Fruit fly (Drosophila melanogaster) whole organism, pupa: ENCODE results near the gene CG31468.

Experiments
- CG10348 ChIP-seq: fragments of 200-800 bp; sonication (Bioruptor generic); IDR thresholded peaks from 2 replicates; pipeline ENCODE4 v1.3.6; 2022; ENCODE audit warnings: missing biosample characterization, missing genetic modification characterization
- CG12605 ChIP-seq: fragments of 200-800 bp; sonication (Bioruptor generic); IDR thresholded peaks from 2 replicates; pipeline ENCODE4 v1.3.6; 2022; ENCODE audit warnings: missing biosample characterization, missing genetic modification characterization
- CG13204 ChIP-seq: fragments of 200-800 bp; sonication (Bioruptor generic); optimal IDR thresholded peaks from 2 replicates; lab custom pipeline; 2018; ENCODE audit warnings: missing biosample characterization, mild to moderate bottlenecking, missing genetic modification characterization, moderate library complexity
- CG14655 ChIP-seq: fragments of 200-800 bp; sonication (Bioruptor generic); optimal IDR thresholded peaks from 3 replicates; lab custom pipeline; 2017; ENCODE audit warnings: mild to moderate bottlenecking, missing biosample characterization, missing genetic modification reagents, missing genetic modification characterization
- CG15710 ChIP-seq: fragments of 200-800 bp; sonication (Bioruptor generic); optimal IDR thresholded peaks from 2 replicates; lab custom pipeline; 2018; ENCODE audit warnings: missing biosample characterization, mild to moderate bottlenecking, missing genetic modification characterization, moderate library complexity
- CG17806 ChIP-seq: fragments of 200-800 bp; sonication (Bioruptor generic); optimal IDR thresholded peaks from 2 replicates; lab custom pipeline; 2018; ENCODE audit warnings: missing biosample characterization, mild to moderate bottlenecking, missing genetic modification characterization, moderate library complexity
- CG32121 ChIP-seq: fragments of 200-800 bp; sonication (Bioruptor generic); IDR thresholded peaks from 2 replicates; pipeline ENCODE4 v1.3.6; 2022; ENCODE audit warnings: missing biosample characterization, missing genetic modification characterization
- CG34367 ChIP-seq: fragments of 200-800 bp; sonication (Bioruptor generic); optimal IDR thresholded peaks from 2 replicates; lab custom pipeline; 2018; ENCODE audit warnings: missing biosample characterization, mild to moderate bottlenecking, missing genetic modification characterization
- CG4496 ChIP-seq: fragments of 200-800 bp; sonication (Bioruptor generic); IDR thresholded peaks from 3 replicates; pipeline ENCODE4 v1.3.6; 2022; ENCODE audit warnings: missing biosample characterization, missing genetic modification characterization
- CG8159 ChIP-seq: fragments of 200-800 bp; sonication (Bioruptor generic); optimal IDR thresholded peaks from 3 replicates; lab custom pipeline; 2018; ENCODE audit warnings: missing biosample characterization, mild to moderate bottlenecking, missing genetic modification characterization, moderate library complexity
- CG8301 ChIP-seq: fragments of 200-800 bp; sonication (Bioruptor generic); optimal IDR thresholded peaks from 2 replicates; lab custom pipeline; 2018; ENCODE audit warnings: missing biosample characterization, mild to moderate bottlenecking, missing genetic modification characterization
- CG9948 ChIP-seq: fragments of 200-800 bp; sonication (Bioruptor generic); optimal IDR thresholded peaks from 2 replicates; lab custom pipeline; 2018; ENCODE audit warnings: missing biosample characterization, mild to moderate bottlenecking, missing genetic modification characterization, moderate library complexity
- D1 ChIP-seq: fragments of 200-800 bp; sonication (Bioruptor generic); optimal IDR thresholded peaks from 2 replicates; lab custom pipeline; 2018; ENCODE audit warnings: missing biosample characterization, mild to moderate bottlenecking, missing genetic modification characterization, moderate library complexity
- EcR ChIP-seq: fragments of 200-800 bp; sonication (Bioruptor generic); optimal IDR thresholded peaks from 3 replicates; lab custom pipeline; 2019; ENCODE audit warnings: missing biosample characterization, missing genetic modification characterization, mild to moderate bottlenecking, moderate library complexity, missing genetic modification reagents
- Ets98B ChIP-seq: fragments of 200-800 bp; sonication (Bioruptor generic); IDR thresholded peaks from 2 replicates; pipeline ENCODE4 v1.3.6; 2022; ENCODE audit warnings: missing biosample characterization, missing genetic modification characterization
- Pif1A ChIP-seq: fragments of 200-800 bp; sonication (Bioruptor generic); optimal IDR thresholded peaks from 3 replicates; lab custom pipeline; 2016; ENCODE audit warnings: missing biosample characterization, missing genetic modification characterization
- Pif1B ChIP-seq: fragments of 200-800 bp; sonication (Bioruptor generic); optimal IDR thresholded peaks from 3 replicates; lab custom pipeline; 2016; ENCODE audit warnings: missing biosample characterization, missing genetic modification characterization
- Snoo ChIP-seq: fragments of 200-800 bp; sonication (Bioruptor generic); optimal IDR thresholded peaks from 3 replicates; lab custom pipeline; 2017; ENCODE audit warnings: missing biosample characterization, mild to moderate bottlenecking, missing genetic modification characterization, inconsistent platforms
- fd96Ca ChIP-seq: fragments of 200-800 bp; sonication (Bioruptor generic); IDR thresholded peaks from 3 replicates; pipeline ENCODE4 v1.3.6; 2022; ENCODE audit warnings: missing biosample characterization, missing genetic modification characterization
- gl ChIP-seq: fragments of 200-800 bp; sonication (Bioruptor generic); optimal IDR thresholded peaks from 2 replicates; lab custom pipeline; 2018; ENCODE audit warnings: missing biosample characterization, mild to moderate bottlenecking, missing genetic modification characterization
- rn ChIP-seq: fragments of 200-800 bp; sonication (Bioruptor generic); IDR thresholded peaks from 2 replicates; pipeline ENCODE4 v1.3.6; 2022; ENCODE audit warnings: missing biosample characterization, missing genetic modification characterization

CG31468 gene

dm6 chr3R:23675646-23676045, 24.5 kb downstream of the CG31468 start:
- TF ChIP-seq CG8159 (tag; lab: Kevin White, UChicago) = no peak
- TF ChIP-seq Pif1B (GFP tag; lab: Kevin White, UChicago) = peak; percentile 20
- peak; percentile 9 for TF ChIP-seq CG8301 (tag; lab: Kevin White, UChicago)
- no peak for TF ChIP-seq Ets98B (GFP tag; lab: Robert Waterston, UW)
- TF ChIP-seq CG14655 (GFP tag; lab: Kevin White, UChicago) = peak; percentile 61
- TF ChIP-seq CG32121 = 0 out of 2 replicates have a peak, but pooled peaks have one; percentile 17

DNA sequence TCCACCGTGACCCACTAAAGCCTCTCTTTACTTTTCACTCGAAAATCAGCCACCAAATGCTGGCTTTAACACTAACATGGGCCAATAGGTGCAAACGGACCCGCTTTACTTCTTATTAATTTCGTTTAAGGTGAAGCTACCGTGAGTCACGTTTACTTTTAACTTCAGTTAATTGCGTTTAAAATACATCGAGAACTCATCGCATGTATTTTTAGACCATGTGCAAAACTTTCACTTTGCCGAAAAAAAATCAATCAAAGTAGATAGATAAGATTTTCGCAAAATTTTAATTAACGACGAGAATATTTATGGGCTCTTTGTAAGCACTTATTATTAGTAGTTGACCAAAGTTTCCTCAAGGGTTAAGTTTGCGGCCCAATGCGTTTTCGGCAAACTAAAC, 25.8 kb downstream of the CG31468 start:
- peak; percentile 46 for TF ChIP-seq Snoo (tag; lab: Kevin White, UChicago)
- TF ChIP-seq gl (tag; lab: Kevin White, UChicago) = no peak
- peak; percentile 24 for TF ChIP-seq Pif1A (GFP tag; lab: Kevin White, UChicago)

dm6 chr3R:23673084-23673483, 27.1 kb downstream of the CG31468 start:
- TF ChIP-seq rn (0 out of 2 replicates have a peak, but pooled peaks have one; percentile 32), CG15710 (tag; lab: Kevin White, UChicago) (no peak)

DNA sequence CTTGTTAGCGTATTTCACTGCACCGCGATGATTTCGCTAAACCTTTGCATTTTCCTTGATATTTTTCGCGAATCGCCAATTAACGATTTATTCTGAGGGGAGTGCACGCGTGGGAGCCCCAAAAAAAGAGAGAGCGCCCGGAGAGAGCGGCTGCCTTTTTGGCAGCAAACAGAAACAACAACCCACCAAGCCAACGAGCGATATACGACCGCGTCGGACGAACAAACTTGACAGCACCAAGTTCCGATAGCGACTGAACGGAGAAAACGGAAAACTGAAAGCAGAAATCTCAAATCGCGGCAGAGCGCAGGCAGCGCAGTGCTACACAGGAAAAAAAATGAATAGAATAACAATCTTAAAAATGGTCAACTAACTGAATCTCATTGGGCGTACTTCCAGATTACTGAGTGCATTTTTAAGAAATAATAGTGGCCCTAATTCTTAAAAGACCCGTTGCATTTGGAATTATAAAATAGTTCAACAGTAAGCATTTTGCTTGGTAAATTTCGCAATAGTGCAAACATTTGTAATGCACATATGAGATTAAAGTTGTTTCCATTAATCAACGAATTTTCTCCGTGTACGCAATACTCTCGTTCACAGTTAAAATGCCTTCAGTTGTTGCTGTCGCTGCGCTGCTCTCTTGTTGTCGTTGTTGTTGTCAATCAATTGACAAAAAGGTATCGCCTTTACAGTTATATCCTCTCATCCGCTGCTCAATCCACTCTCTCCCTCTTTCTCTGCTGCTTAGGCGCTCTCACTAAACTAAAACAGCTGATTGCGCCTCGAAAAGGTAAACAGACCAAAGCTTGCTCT, 30.5 kb downstream of the CG31468 start, which contains the start of gene CG31145:
TSS of gene CG31145 (minus strand) at position 259 of the 816 bp plus-strand sequence.
- TF ChIP-seq CG4496 (GFP tag; lab: Robert Waterston, UW) = peak; percentile 99
- TF ChIP-seq D1 = peak; percentile 99
- peak; percentile 100 for TF ChIP-seq Snoo (tag; lab: Kevin White, UChicago)
- peak; percentile 96 for TF ChIP-seq CG13204
- TF ChIP-seq CG8159 (tag; lab: Kevin White, UChicago) = peak; percentile 99
- TF ChIP-seq EcR (GFP tag; lab: Kevin White, UChicago) = peak; percentile 75
- peak; percentile 98 for TF ChIP-seq rn
- TF ChIP-seq Pif1A (GFP tag; lab: Kevin White, UChicago) = peak; percentile 100
- peak; percentile 100 for TF ChIP-seq fd96Ca
- peak; percentile 98 for TF ChIP-seq CG12605
- peak; percentile 99 for TF ChIP-seq CG17806 (tag; lab: Kevin White, UChicago)
- TF ChIP-seq CG15710 (tag; lab: Kevin White, UChicago) = peak; percentile 99
- peak; percentile 99 for TF ChIP-seq Pif1B (GFP tag; lab: Kevin White, UChicago)
- TF ChIP-seq gl (tag; lab: Kevin White, UChicago) = peak; percentile 96
- TF ChIP-seq CG8301 (tag; lab: Kevin White, UChicago) = peak; percentile 100
- TF ChIP-seq CG14655 (GFP tag; lab: Kevin White, UChicago) = peak; percentile 100
- TF ChIP-seq Ets98B (GFP tag; lab: Robert Waterston, UW) = peak; percentile 99
- peak; percentile 99 for TF ChIP-seq CG10348 (GFP tag; lab: Robert Waterston, UW)
- TF ChIP-seq CG32121 = peak; percentile 99
- TF ChIP-seq CG34367 (tag; lab: Kevin White, UChicago) = peak; percentile 99
- peak; percentile 99 for TF ChIP-seq CG9948 (tag; lab: Kevin White, UChicago)

DNA sequence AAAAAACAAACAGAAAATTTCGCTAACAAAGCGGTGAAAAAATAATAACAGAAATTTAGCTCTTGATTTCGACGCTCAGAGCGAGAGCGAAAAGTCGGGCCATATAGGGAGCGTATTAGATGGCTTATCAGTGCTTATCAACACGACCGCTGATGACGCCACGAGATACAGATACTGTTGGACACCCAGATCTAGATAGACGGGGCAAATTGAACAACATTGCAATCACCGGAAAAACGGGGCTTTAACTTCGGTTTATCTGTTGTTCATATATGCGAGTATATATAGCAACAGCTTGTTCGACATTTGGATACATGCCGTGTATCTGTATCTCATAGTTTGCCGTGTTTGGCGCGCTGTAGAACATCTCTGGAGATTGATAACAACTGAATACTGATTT, 31.6 kb downstream of the CG31468 start:
- TF ChIP-seq CG32121 (no peak), CG8301 (tag; lab: Kevin White, UChicago) (no peak), Pif1B (GFP tag; lab: Kevin White, UChicago) (no peak), CG13204 (no peak), Ets98B (GFP tag; lab: Robert Waterston, UW) (no peak), fd96Ca (no peak), CG14655 (GFP tag; lab: Kevin White, UChicago) (no peak), CG10348 (GFP tag; lab: Robert Waterston, UW) (no peak), gl (tag; lab: Kevin White, UChicago) (no peak), D1 (no peak)

DNA sequence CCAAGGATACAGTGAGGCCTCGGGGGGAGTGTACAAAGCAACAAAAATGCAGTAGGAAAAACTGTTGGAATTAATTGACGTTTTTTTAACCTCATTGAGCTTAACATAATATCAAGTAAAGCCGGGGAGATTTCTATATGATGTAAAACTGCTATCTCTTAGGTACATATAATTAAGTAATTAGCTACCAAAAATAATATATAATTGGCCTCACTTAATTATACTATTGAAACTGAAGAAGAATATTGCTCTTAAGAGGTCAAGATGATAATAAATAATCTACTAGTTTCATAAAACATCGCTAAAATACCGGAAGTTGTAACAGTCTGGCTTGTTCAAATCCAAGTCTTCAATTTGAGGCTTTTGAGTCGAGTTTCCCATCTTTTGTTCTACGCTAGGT, 32.7 kb downstream of the CG31468 start:
- TF ChIP-seq CG15710 (tag; lab: Kevin White, UChicago) = no peak
- TF ChIP-seq CG17806 (tag; lab: Kevin White, UChicago) = no peak
- peak; percentile 10 for TF ChIP-seq CG14655 (GFP tag; lab: Kevin White, UChicago)
- TF ChIP-seq Ets98B (GFP tag; lab: Robert Waterston, UW) = no peak

dm6 chr3R:23666672-23667211, 33.4 kb downstream of the CG31468 start:
- peak; percentile 72; the same call in 1 of the 2 replicates for TF ChIP-seq CG12605
- no peak for TF ChIP-seq CG9948 (tag; lab: Kevin White, UChicago)
- TF ChIP-seq CG17806 (tag; lab: Kevin White, UChicago) = no peak
